Fruit fly (Drosophila melanogaster) whole organism: ENCODE results near the gene CG7739.

Experiments
- CG8478 ChIP-seq: fragments of >200 bp; optimal IDR thresholded peaks from 2 replicates; lab custom pipeline; 2018; ENCODE audit warnings: inconsistent platforms
- EcR ChIP-seq, 2 experiments: fragments of >200 bp; optimal IDR thresholded peaks; 2 replicates each; lab custom pipeline; 2017; ENCODE audit warnings: missing biosample characterization in 2 of 2, missing genetic modification characterization in 2 of 2, missing genetic modification reagents in 2 of 2
- pan ChIP-seq: fragments of >200 bp; optimal IDR thresholded peaks from 2 replicates; lab custom pipeline; 2017
- psq ChIP-seq: fragments of >200 bp; optimal IDR thresholded peaks from 2 replicates; lab custom pipeline; 2017
- usp ChIP-seq: fragments of >200 bp; optimal IDR thresholded peaks from 2 replicates; lab custom pipeline; 2017; ENCODE audit warnings: missing biosample characterization, missing genetic modification characterization, mixed read lengths

- no peak for TF ChIP-seq psq (lab: Kevin White, UChicago)
- no peak for TF ChIP-seq EcR (GFP tag; optimal IDR thresholded peaks at IDR 0.05; lab: Kevin White, UChicago)
- TF ChIP-seq CG8478 (lab: Kevin White, UChicago): no peak
- no peak for TF ChIP-seq usp (GFP tag; lab: Kevin White, UChicago)
- TF ChIP-seq pan: no peak
Measured at dm6 chr3L:15595980-15596379, 33.1 kb upstream of the CG7739 start.
